Fruit fly (Drosophila melanogaster) whole organism: ENCODE data around the gene Vm32E.

ENCODE experiments used
- CG8478 ChIP-seq: fragments of >200 bp; optimal IDR thresholded peaks from 2 replicates; lab custom pipeline; 2018; ENCODE audit warnings: inconsistent platforms
- Dll ChIP-seq: fragments of >200 bp; optimal IDR thresholded peaks from 2 replicates; lab custom pipeline; 2017
- psq ChIP-seq: fragments of >200 bp; optimal IDR thresholded peaks from 2 replicates; lab custom pipeline; 2017
- usp ChIP-seq: fragments of >200 bp; optimal IDR thresholded peaks from 2 replicates; lab custom pipeline; 2017; ENCODE audit warnings: missing biosample characterization, missing genetic modification characterization, mixed read lengths

DNA sequence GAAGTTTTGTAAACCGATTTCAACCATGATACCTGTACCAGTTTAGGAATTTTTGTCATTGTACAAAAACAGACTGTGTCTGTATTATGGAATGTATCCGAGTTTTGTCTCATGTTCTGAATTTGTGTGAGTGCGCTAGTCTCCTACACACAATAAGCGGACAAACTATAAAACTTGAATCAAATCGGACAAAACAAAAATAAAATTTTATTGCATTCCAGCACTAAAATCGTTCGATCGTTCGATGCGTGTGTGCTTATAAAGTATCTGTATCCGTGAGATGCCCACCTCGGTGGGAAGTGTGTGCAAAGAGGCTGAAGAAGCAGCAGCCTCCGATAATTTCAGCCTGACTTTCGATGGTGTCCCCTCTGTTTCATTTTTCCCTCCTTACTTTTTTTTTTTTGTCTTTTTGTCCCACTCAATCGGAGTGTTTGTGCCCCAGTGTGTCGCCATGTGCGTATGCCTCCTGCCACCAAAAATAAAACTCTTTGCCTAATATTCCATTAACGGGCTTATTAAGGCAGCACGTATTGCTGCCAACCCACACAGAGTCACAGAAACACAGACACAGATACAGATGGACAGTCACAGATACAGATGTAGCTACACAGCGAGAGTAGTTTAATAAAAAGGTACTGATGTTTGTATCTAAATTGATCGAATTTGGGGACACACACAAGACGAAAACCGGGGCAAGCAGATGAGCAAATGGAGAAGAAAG is 17.1 kb upstream of the Vm32E start:
- no peak for TF ChIP-seq CG8478 (lab: Kevin White, UChicago)
- no peak for TF ChIP-seq psq (lab: Kevin White, UChicago)
- no peak for TF ChIP-seq usp
- no peak for TF ChIP-seq Dll
